Worm (Caenorhabditis elegans) whole organism, L4 larva: ENCODE results near the gene T01C8.2.

Experiments
- D1046.2 ChIP-seq: fragments of 200-800 bp; sonication (Bioruptor generic); IDR thresholded peaks from 2 replicates; pipeline ENCODE4 v1.3.6; 2022; ENCODE audit warnings: missing genetic modification characterization, missing compliant biosample characterization
- F26F4.8 ChIP-seq: fragments of 200-800 bp; sonication (Bioruptor generic); conservative IDR thresholded peaks from 2 replicates; pipeline ENCODE4 v1.3.6; 2022; ENCODE audit warnings: missing genetic modification characterization, missing compliant biosample characterization
- F37D6.2 ChIP-seq: sonication (generic microtip); optimal IDR thresholded peaks from 2 replicates; lab custom pipeline; 2016; ENCODE audit warnings: mild to moderate bottlenecking, missing genetic modification characterization, missing compliant biosample characterization
- Y105C5A.15 ChIP-seq: fragments of 200-800 bp; sonication (Bioruptor generic); IDR thresholded peaks from 2 replicates; pipeline ENCODE4 v1.3.6; 2022; ENCODE audit warnings: missing genetic modification characterization, missing compliant biosample characterization
- Y75B8A.6 ChIP-seq: fragments of 200-800 bp; sonication (Bioruptor generic); IDR thresholded peaks from 2 replicates; pipeline ENCODE4 v1.3.6; 2022; ENCODE audit warnings: missing genetic modification reagents, missing genetic modification characterization, missing compliant biosample characterization
- ZK546.5 ChIP-seq, 2 experiments: sonication (generic microtip); optimal IDR thresholded peaks; 2 replicates each; lab custom pipeline; 2017; ENCODE audit warnings: missing biosample characterization in 2 of 2, missing genetic modification characterization in 2 of 2
- aha-1 ChIP-seq: fragments of 150-350 bp; peaks from one replicate; lab custom pipeline; 2014; ENCODE audit warnings: missing biosample characterization, missing genetic modification characterization
- aly-2 ChIP-seq: sonication (generic microtip); optimal IDR thresholded peaks from 2 replicates; lab custom pipeline; 2018; ENCODE audit warnings: missing biosample characterization, missing genetic modification characterization
- ama-1 ChIP-seq: fragments of 150-350 bp; optimal IDR thresholded peaks from 2 replicates; lab custom pipeline; 2014; ENCODE audit warnings: inconsistent platforms, mixed read lengths
- arid-1 ChIP-seq: fragments of 200-800 bp; sonication (Bioruptor generic); conservative IDR thresholded peaks from 2 replicates; pipeline ENCODE4 v1.3.6; 2022; ENCODE audit warnings: missing genetic modification reagents, missing genetic modification characterization, missing compliant biosample characterization
- ceh-44 ChIP-seq: fragments of 200-800 bp; sonication (Bioruptor generic); IDR thresholded peaks from 2 replicates; pipeline ENCODE4 v1.3.6; 2022; ENCODE audit warnings: missing genetic modification reagents, missing genetic modification characterization, missing compliant biosample characterization
- ceh-62 ChIP-seq: sonication (generic microtip); optimal IDR thresholded peaks from 2 replicates; lab custom pipeline; 2017; ENCODE audit warnings: missing biosample characterization, missing genetic modification characterization
- ceh-82 ChIP-seq: sonication (generic microtip); optimal IDR thresholded peaks from 2 replicates; lab custom pipeline; 2017; ENCODE audit warnings: missing biosample characterization, missing genetic modification characterization
- ctbp-1 ChIP-seq: fragments of 200-800 bp; sonication (Bioruptor generic); IDR thresholded peaks from 2 replicates; pipeline ENCODE4 v1.3.6; 2022; ENCODE audit warnings: missing genetic modification reagents, missing genetic modification characterization, missing compliant biosample characterization
- daf-12 ChIP-seq: fragments of 150-350 bp; optimal IDR thresholded peaks from 2 replicates; lab custom pipeline; 2014; ENCODE audit warnings: missing biosample characterization, missing genetic modification reagents, missing genetic modification characterization
- daf-16 ChIP-seq, 3 experiments: sonication (generic microtip); optimal IDR thresholded peaks; 2 replicates each; lab custom pipeline; 2016 to 2017; ENCODE audit warnings: missing genetic modification characterization in 3 of 3, missing genetic modification reagents in 3 of 3, mild to moderate bottlenecking in 2 of 3, missing compliant biosample characterization in 2 of 3, missing biosample characterization in 1 of 3, moderate library complexity in 1 of 3
- daf-8 ChIP-seq: fragments of 200-800 bp; sonication (Bioruptor generic); IDR thresholded peaks from 2 replicates; pipeline ENCODE4 v1.3.6; 2022; ENCODE audit warnings: missing genetic modification characterization, missing compliant biosample characterization
- dmd-6 ChIP-seq: fragments of 200-800 bp; sonication (Bioruptor generic); IDR thresholded peaks from 2 replicates; pipeline ENCODE4 v1.3.6; 2022; ENCODE audit warnings: missing genetic modification reagents, missing genetic modification characterization, missing compliant biosample characterization
- dpl-1 ChIP-seq: fragments of 150-350 bp; optimal IDR thresholded peaks from 2 replicates; lab custom pipeline; 2014; ENCODE audit warnings: missing biosample characterization, missing genetic modification reagents, missing genetic modification characterization
- dve-1 ChIP-seq: sonication (generic microtip); optimal IDR thresholded peaks from 2 replicates; lab custom pipeline; 2017; ENCODE audit warnings: antibody characterized with exemption, mild to moderate bottlenecking, missing genetic modification characterization, missing compliant biosample characterization; ENCODE audit not compliant: insufficient read depth
- fkh-10 ChIP-seq: fragments of 150-350 bp; optimal IDR thresholded peaks from 2 replicates; lab custom pipeline; 2014; ENCODE audit warnings: missing biosample characterization, missing genetic modification reagents, missing genetic modification characterization
- fos-1 ChIP-seq: fragments of 150-350 bp; optimal IDR thresholded peaks from 2 replicates; lab custom pipeline; 2014; ENCODE audit warnings: missing biosample characterization, missing genetic modification characterization
- hlh-30 ChIP-seq: sonication (generic microtip); optimal IDR thresholded peaks from 2 replicates; lab custom pipeline; 2017; ENCODE audit warnings: antibody characterized with exemption, mild to moderate bottlenecking, missing genetic modification characterization, missing compliant biosample characterization; ENCODE audit not compliant: insufficient read depth
- hmg-1.1 ChIP-seq: fragments of 200-800 bp; sonication (Bioruptor generic); IDR thresholded peaks from 2 replicates; pipeline ENCODE4 v1.3.6; 2022; ENCODE audit warnings: missing genetic modification reagents, missing genetic modification characterization, missing compliant biosample characterization
- jun-1 ChIP-seq: fragments of 150-350 bp; optimal IDR thresholded peaks from 2 replicates; lab custom pipeline; 2014; ENCODE audit warnings: missing biosample characterization, missing genetic modification reagents, missing genetic modification characterization
- lim-7 ChIP-seq: fragments of 200-800 bp; sonication (Bioruptor generic); IDR thresholded peaks from 2 replicates; pipeline ENCODE4 v1.3.6; 2022; ENCODE audit warnings: missing genetic modification characterization, missing compliant biosample characterization
- lin-1 ChIP-seq: fragments of 200-800 bp; sonication (Bioruptor generic); IDR thresholded peaks from 2 replicates; pipeline ENCODE4 v1.3.6; 2022; ENCODE audit warnings: missing genetic modification reagents, missing genetic modification characterization, missing compliant biosample characterization
- lin-29 ChIP-seq: fragments of 200-800 bp; sonication (Bioruptor generic); IDR thresholded peaks from 2 replicates; pipeline ENCODE4 v1.3.6; 2022; ENCODE audit warnings: missing genetic modification reagents, missing genetic modification characterization, missing compliant biosample characterization
- lin-38 ChIP-seq: fragments of 200-800 bp; sonication (Bioruptor generic); IDR thresholded peaks from 2 replicates; pipeline ENCODE4 v1.3.6; 2022; ENCODE audit warnings: missing genetic modification reagents, missing genetic modification characterization, missing compliant biosample characterization
- lin-39 ChIP-seq: fragments of 150-350 bp; optimal IDR thresholded peaks from 2 replicates; lab custom pipeline; 2014; ENCODE audit warnings: missing biosample characterization, missing genetic modification reagents, missing genetic modification characterization
- madf-9 ChIP-seq: fragments of 200-800 bp; sonication (Bioruptor generic); conservative IDR thresholded peaks from 2 replicates; pipeline ENCODE4 v1.3.6; 2022; ENCODE audit warnings: missing genetic modification reagents, missing genetic modification characterization, missing compliant biosample characterization
- mdl-1 ChIP-seq, 2 experiments: fragments of 150-350 bp in 1 of 2; sonication (generic microtip) in 1 of 2; optimal IDR thresholded peaks; 2 replicates each; lab custom pipeline; 2014 to 2017; ENCODE audit warnings: missing biosample characterization in 2 of 2, missing genetic modification characterization in 2 of 2
- mep-1 ChIP-seq: fragments of 150-350 bp; sonication (generic microtip); optimal IDR thresholded peaks from 3 replicates; lab custom pipeline; 2014; ENCODE audit warnings: missing biosample characterization, missing genetic modification characterization
- mes-2 ChIP-seq: sonication (generic microtip); optimal IDR thresholded peaks from 2 replicates; lab custom pipeline; 2016; ENCODE audit warnings: missing genotype, mild to moderate bottlenecking, missing genetic modification characterization, missing compliant biosample characterization; ENCODE audit not compliant: poor library complexity, severe bottlenecking
- mxl-2 ChIP-seq: fragments of 200-800 bp; sonication (Bioruptor generic); conservative IDR thresholded peaks from 2 replicates; pipeline ENCODE4 v1.3.6; 2022; ENCODE audit warnings: missing genetic modification reagents, missing genetic modification characterization, missing compliant biosample characterization
- mxl-3 ChIP-seq: fragments of 200-800 bp; sonication (Bioruptor generic); optimal IDR thresholded peaks from 2 replicates; lab custom pipeline; 2018; ENCODE audit warnings: mild to moderate bottlenecking, missing genetic modification characterization, missing compliant biosample characterization
- nhr-102 ChIP-seq: sonication (generic microtip); optimal IDR thresholded peaks from 2 replicates; lab custom pipeline; 2016; ENCODE audit warnings: mild to moderate bottlenecking, missing genetic modification characterization, moderate library complexity, missing compliant biosample characterization
- nhr-25 ChIP-seq: sonication (generic microtip); optimal IDR thresholded peaks from 2 replicates; lab custom pipeline; 2017; ENCODE audit warnings: missing genetic modification characterization, mild to moderate bottlenecking, missing compliant biosample characterization, antibody characterized with exemption, moderate library complexity, borderline replicate concordance; ENCODE audit not compliant: insufficient read depth
- nhr-28 ChIP-seq: fragments of 150-350 bp; optimal IDR thresholded peaks from 2 replicates; lab custom pipeline; 2014; ENCODE audit warnings: missing biosample characterization, missing genetic modification characterization
- nhr-41 ChIP-seq: fragments of 200-800 bp; sonication (Bioruptor generic); IDR thresholded peaks from 2 replicates; pipeline ENCODE4 v1.3.6; 2022; ENCODE audit warnings: missing genetic modification reagents, missing genetic modification characterization, missing compliant biosample characterization
- nhr-48 ChIP-seq: sonication (generic microtip); optimal IDR thresholded peaks from 2 replicates; lab custom pipeline; 2016; ENCODE audit warnings: mild to moderate bottlenecking, missing genetic modification characterization, missing compliant biosample characterization
- nhr-6 ChIP-seq: fragments of 150-350 bp; optimal IDR thresholded peaks from 2 replicates; lab custom pipeline; 2014; ENCODE audit warnings: missing biosample characterization, missing genetic modification characterization
- nhr-76 ChIP-seq: fragments of 150-350 bp; optimal IDR thresholded peaks from 2 replicates; lab custom pipeline; 2014; ENCODE audit warnings: missing biosample characterization, missing genetic modification characterization
- php-3 ChIP-seq: fragments of 200-800 bp; sonication (Bioruptor generic); IDR thresholded peaks from 2 replicates; pipeline ENCODE4 v1.3.6; 2022; ENCODE audit warnings: missing genetic modification reagents, missing genetic modification characterization, missing compliant biosample characterization
- spr-1 ChIP-seq: sonication (generic microtip); optimal IDR thresholded peaks from 2 replicates; lab custom pipeline; 2016; ENCODE audit warnings: mild to moderate bottlenecking, missing genetic modification characterization, missing compliant biosample characterization
- tra-1 ChIP-seq: fragments of 200-800 bp; sonication (Bioruptor generic); IDR thresholded peaks from 2 replicates; pipeline ENCODE4 v1.3.6; 2022; ENCODE audit warnings: missing genetic modification reagents, missing genetic modification characterization, missing compliant biosample characterization
- unc-130 ChIP-seq: sonication (generic microtip); optimal IDR thresholded peaks from 2 replicates; lab custom pipeline; 2016; ENCODE audit warnings: missing genetic modification reagents, missing genetic modification characterization, missing compliant biosample characterization
- unc-62 ChIP-seq, 3 experiments: fragments of 150-350 bp in 1 of 3; sonication (generic microtip); optimal IDR thresholded peaks in 2 of 3; peaks in 1 of 3; 1 replicate in 1 of 3; 2 replicates in 2 of 3; lab custom pipeline; 2014 to 2017; ENCODE audit warnings: missing biosample characterization in 3 of 3, missing genetic modification characterization in 3 of 3, missing genetic modification reagents in 3 of 3, missing genotype in 1 of 3
- zfp-3 ChIP-seq: fragments of 200-800 bp; sonication (Bioruptor generic); conservative IDR thresholded peaks from 2 replicates; pipeline ENCODE4 v1.3.6; 2022; ENCODE audit warnings: missing genetic modification reagents, missing genetic modification characterization, missing compliant biosample characterization

Gene T01C8.2

DNA sequence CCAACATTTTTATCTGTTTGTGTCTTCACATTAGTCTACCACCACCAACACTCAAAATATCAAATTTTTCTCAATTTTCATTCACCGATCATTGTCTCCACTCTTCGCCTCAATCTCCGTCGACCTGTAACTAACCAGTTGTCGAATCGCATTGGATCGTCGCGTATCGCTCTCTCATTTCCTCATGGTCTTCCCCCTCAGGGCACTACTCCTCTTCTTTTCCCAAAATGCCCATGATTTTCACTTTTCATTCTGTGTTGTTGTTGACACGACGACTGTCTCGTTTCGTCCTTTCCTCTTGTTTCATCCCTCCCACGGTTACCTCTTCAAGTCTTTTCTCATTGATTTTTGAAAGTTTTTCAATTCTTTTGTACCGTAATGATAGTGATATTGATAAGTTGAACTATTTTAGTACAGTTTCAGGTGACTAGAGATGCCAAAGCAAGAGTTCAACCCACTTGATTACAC is at the start of gene T01C8.2:
T01C8.2 (plus strand) TSS at position 418 of the 468 bp plus-strand sequence.
- TF ChIP-seq daf-8 (GFP tag; lab: Robert Waterston, UW) = no peak
- TF ChIP-seq madf-9 (GFP tag; lab: Robert Waterston, UW) = no peak
- TF ChIP-seq aha-1 (tag; lab: Kevin White, UChicago) = no peak
- no peak for TF ChIP-seq lin-29 (GFP tag; lab: Robert Waterston, UW)
- no peak for TF ChIP-seq lin-38 (GFP tag; lab: Robert Waterston, UW)
- TF ChIP-seq ceh-82 (tag; lab: Kevin White, UChicago) = no peak
- no peak for TF ChIP-seq arid-1
- TF ChIP-seq spr-1 (tag; lab: Kevin White, UChicago) = no peak
- TF ChIP-seq nhr-48 (tag; lab: Kevin White, UChicago) = no peak
- TF ChIP-seq php-3 (GFP tag; lab: Robert Waterston, UW) = no peak
- TF ChIP-seq dpl-1 (GFP tag; lab: Kevin White, UChicago) = no peak
- TF ChIP-seq unc-130 (GFP tag; lab: Kevin White, UChicago) = no peak
- no peak for TF ChIP-seq fkh-10 (GFP tag; lab: Kevin White, UChicago)
- TF ChIP-seq mdl-1 (tag; optimal IDR thresholded peaks at IDR 0.05; lab: Kevin White, UChicago) = peak in 1 of 2 experiments; percentile 12
- no peak for TF ChIP-seq nhr-102
- no peak for TF ChIP-seq nhr-41 (GFP tag; lab: Robert Waterston, UW)
- TF ChIP-seq dmd-6 (GFP tag; lab: Robert Waterston, UW) = 0 out of 2 replicates have a peak, but pooled peaks have one; percentile 7
- no peak for TF ChIP-seq zfp-3 (GFP tag; lab: Robert Waterston, UW)
- no peak for TF ChIP-seq jun-1 (tag; lab: Kevin White, UChicago)
- TF ChIP-seq D1046.2 = no peak
- no peak for TF ChIP-seq mes-2 (tag; lab: Kevin White, UChicago)
- no peak for TF ChIP-seq nhr-6 (tag; lab: Kevin White, UChicago)
- TF ChIP-seq mep-1 (tag; lab: Kevin White, UChicago) = peak; percentile 1
- no peak for TF ChIP-seq F26F4.8 (GFP tag; lab: Robert Waterston, UW)
- TF ChIP-seq lin-39 (tag; lab: Kevin White, UChicago) = no peak
- no peak for TF ChIP-seq Y105C5A.15 (GFP tag; lab: Robert Waterston, UW)
- peak in 1 of 2 experiments; percentile 72 for TF ChIP-seq unc-62 (GFP tag; optimal IDR thresholded peaks at IDR 0.05 in 1 of 2; lab: Kevin White, UChicago)
- TF ChIP-seq unc-62 (tag; optimal IDR thresholded peaks at IDR 0.05; lab: Kevin White, UChicago) = no peak
- no peak for TF ChIP-seq daf-12 (tag; lab: Kevin White, UChicago)
- no peak for TF ChIP-seq ceh-62 (tag; lab: Kevin White, UChicago)
- TF ChIP-seq F37D6.2 = no peak
- TF ChIP-seq nhr-25 (tag; lab: Kevin White, UChicago) = peak; percentile 14
- TF ChIP-seq mxl-2 = no peak
- peak; percentile 22 for TF ChIP-seq nhr-28 (tag; lab: Kevin White, UChicago)

DNA sequence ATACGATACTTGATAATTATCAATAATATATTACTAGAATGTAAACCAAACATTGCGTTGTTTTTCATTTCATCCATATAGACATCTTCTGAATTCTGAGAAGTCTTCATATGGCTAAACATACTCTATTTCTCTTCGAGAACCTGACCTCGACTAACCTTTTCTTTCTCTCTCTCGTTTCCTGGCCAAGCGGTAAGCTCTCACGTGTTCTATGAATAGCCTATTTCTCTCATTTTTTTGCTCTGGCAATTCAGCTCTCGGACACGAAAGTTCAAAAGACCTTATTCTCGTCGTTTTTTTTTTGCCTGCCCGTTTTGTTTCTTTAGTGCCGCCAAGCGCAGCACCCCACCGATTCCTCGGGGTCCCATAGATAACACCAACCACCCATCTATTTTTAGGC is 48.8 kb upstream of the T01C8.2 start:
- TF ChIP-seq hmg-1.1 (GFP tag; lab: Robert Waterston, UW) (peak; percentile 36; the same call in 1 of the 2 replicates), F37D6.2 (no peak), lin-1 (GFP tag; lab: Robert Waterston, UW) (no peak), ZK546.5 (tag; optimal IDR thresholded peaks at IDR 0.05; lab: Kevin White, UChicago) (no peak), ctbp-1 (GFP tag; lab: Robert Waterston, UW) (0 out of 2 replicates have a peak, but pooled peaks have one; percentile 13), nhr-28 (tag; lab: Kevin White, UChicago) (no peak), mdl-1 (tag; optimal IDR thresholded peaks at IDR 0.05; lab: Kevin White, UChicago) (peak in 1 of 2 experiments; percentile 31), fos-1 (tag; lab: Kevin White, UChicago) (no peak), Y75B8A.6 (GFP tag; lab: Robert Waterston, UW) (no peak), ceh-82 (tag; lab: Kevin White, UChicago) (no peak), lim-7 (no peak), ceh-44 (GFP tag; lab: Robert Waterston, UW) (no peak), nhr-48 (tag; lab: Kevin White, UChicago) (no peak), hlh-30 (peak; percentile 61), nhr-76 (tag; lab: Kevin White, UChicago) (no peak), aly-2 (no peak), daf-16 (GFP tag; optimal IDR thresholded peaks at IDR 0.05; lab: Kevin White, UChicago) (no peak), daf-16 (tag; optimal IDR thresholded peaks at IDR 0.05; lab: Kevin White, UChicago) (no peak), mxl-2 (no peak), mxl-3 (GFP tag; lab: Kevin White, UChicago) (no peak), dve-1 (tag; lab: Kevin White, UChicago) (no peak), tra-1 (GFP tag; lab: Robert Waterston, UW) (no peak), ama-1 (lab: Kevin White, UChicago) (no peak)
